Worm (Caenorhabditis elegans) whole organism, L4 larva: ENCODE data around the gene nifk-1.
A peak's percentile ranks its signal among the peaks of the same experiment; 100 is the strongest.

Experiments
- D1046.2 ChIP-seq: fragments of 200-800 bp; sonication (Bioruptor generic); IDR thresholded peaks from 2 replicates; pipeline ENCODE4 v1.3.6; 2022; ENCODE audit warnings: missing genetic modification characterization, missing compliant biosample characterization
- F26F4.8 ChIP-seq: fragments of 200-800 bp; sonication (Bioruptor generic); conservative IDR thresholded peaks from 2 replicates; pipeline ENCODE4 v1.3.6; 2022; ENCODE audit warnings: missing genetic modification characterization, missing compliant biosample characterization
- F44E2.7 ChIP-seq: fragments of 200-800 bp; sonication (Bioruptor generic); IDR thresholded peaks from 2 replicates; pipeline ENCODE4 v2.1.2; 2022; ENCODE audit warnings: missing genetic modification characterization, missing compliant biosample characterization
- F49E8.2 ChIP-seq: sonication (generic microtip); optimal IDR thresholded peaks from 2 replicates; lab custom pipeline; 2016; ENCODE audit warnings: missing compliant biosample characterization, mild to moderate bottlenecking, missing genetic modification characterization, borderline replicate concordance
- T20F7.1 ChIP-seq: fragments of 200-800 bp; sonication (Bioruptor generic); optimal IDR thresholded peaks from 2 replicates; lab custom pipeline; 2018; ENCODE audit warnings: mild to moderate bottlenecking, missing genetic modification characterization, missing compliant biosample characterization
- T26A8.4 ChIP-seq: fragments of 200-800 bp; sonication (Bioruptor generic); IDR thresholded peaks from 2 replicates; pipeline ENCODE4 v1.3.6; 2022; ENCODE audit warnings: missing genetic modification characterization, missing compliant biosample characterization
- Y75B8A.6 ChIP-seq: fragments of 200-800 bp; sonication (Bioruptor generic); IDR thresholded peaks from 2 replicates; pipeline ENCODE4 v1.3.6; 2022; ENCODE audit warnings: missing genetic modification reagents, missing genetic modification characterization, missing compliant biosample characterization
- ZK337.2 ChIP-seq: fragments of 200-800 bp; sonication (Bioruptor generic); IDR thresholded peaks from 2 replicates; pipeline ENCODE4 v1.3.6; 2022; ENCODE audit warnings: missing genetic modification reagents, missing genetic modification characterization, missing compliant biosample characterization
- ceh-32 ChIP-seq: sonication (generic microtip); optimal IDR thresholded peaks from 2 replicates; lab custom pipeline; 2016; ENCODE audit warnings: mild to moderate bottlenecking, missing genetic modification characterization, missing compliant biosample characterization; ENCODE audit not compliant: poor library complexity
- ceh-44 ChIP-seq: fragments of 200-800 bp; sonication (Bioruptor generic); IDR thresholded peaks from 2 replicates; pipeline ENCODE4 v1.3.6; 2022; ENCODE audit warnings: missing genetic modification reagents, missing genetic modification characterization, missing compliant biosample characterization
- ceh-62 ChIP-seq: sonication (generic microtip); optimal IDR thresholded peaks from 2 replicates; lab custom pipeline; 2017; ENCODE audit warnings: missing biosample characterization, missing genetic modification characterization
- cey-2 ChIP-seq: sonication (generic microtip); optimal IDR thresholded peaks from 3 replicates; lab custom pipeline; 2017; ENCODE audit warnings: missing genetic modification characterization, mild to moderate bottlenecking, missing compliant biosample characterization, antibody characterized with exemption, borderline replicate concordance; ENCODE audit not compliant: insufficient read depth
- daf-12 ChIP-seq: fragments of 150-350 bp; optimal IDR thresholded peaks from 2 replicates; lab custom pipeline; 2014; ENCODE audit warnings: missing biosample characterization, missing genetic modification reagents, missing genetic modification characterization
- daf-16 ChIP-seq, 3 experiments: sonication (generic microtip); optimal IDR thresholded peaks; 2 replicates each; lab custom pipeline; 2016 to 2017; ENCODE audit warnings: missing genetic modification characterization in 3 of 3, missing genetic modification reagents in 3 of 3, mild to moderate bottlenecking in 2 of 3, missing compliant biosample characterization in 2 of 3, missing biosample characterization in 1 of 3, moderate library complexity in 1 of 3
- daf-8 ChIP-seq: fragments of 200-800 bp; sonication (Bioruptor generic); IDR thresholded peaks from 2 replicates; pipeline ENCODE4 v1.3.6; 2022; ENCODE audit warnings: missing genetic modification characterization, missing compliant biosample characterization
- dmd-9 ChIP-seq: fragments of 200-800 bp; sonication (Bioruptor generic); IDR thresholded peaks from 2 replicates; pipeline ENCODE4 v1.3.6; 2022; ENCODE audit warnings: missing genetic modification reagents, missing genetic modification characterization, missing compliant biosample characterization
- dpl-1 ChIP-seq: fragments of 150-350 bp; optimal IDR thresholded peaks from 2 replicates; lab custom pipeline; 2014; ENCODE audit warnings: missing biosample characterization, missing genetic modification reagents, missing genetic modification characterization
- egl-27 ChIP-seq: sonication (generic microtip); optimal IDR thresholded peaks from 3 replicates; lab custom pipeline; 2017; ENCODE audit warnings: missing biosample characterization, missing genetic modification reagents, missing genetic modification characterization
- gei-8 ChIP-seq: fragments of 200-800 bp; sonication (Bioruptor generic); optimal IDR thresholded peaks from 2 replicates; lab custom pipeline; 2018; ENCODE audit warnings: mild to moderate bottlenecking, missing genetic modification characterization, missing compliant biosample characterization
- hif-1 ChIP-seq, 2 experiments: sonication (generic microtip); optimal IDR thresholded peaks; 2 replicates each; lab custom pipeline; 2016 to 2017; ENCODE audit warnings: missing compliant biosample characterization in 2 of 2, missing genetic modification characterization in 2 of 2, missing genetic modification reagents in 2 of 2, missing genotype in 2 of 2, mild to moderate bottlenecking in 1 of 2
- hlh-11 ChIP-seq: fragments of 200-800 bp; sonication (Bioruptor generic); optimal IDR thresholded peaks from 2 replicates; lab custom pipeline; 2018; ENCODE audit warnings: mild to moderate bottlenecking, missing genetic modification characterization, missing compliant biosample characterization
- hlh-30 ChIP-seq: sonication (generic microtip); optimal IDR thresholded peaks from 2 replicates; lab custom pipeline; 2017; ENCODE audit warnings: antibody characterized with exemption, mild to moderate bottlenecking, missing genetic modification characterization, missing compliant biosample characterization; ENCODE audit not compliant: insufficient read depth
- hmg-1.1 ChIP-seq: fragments of 200-800 bp; sonication (Bioruptor generic); IDR thresholded peaks from 2 replicates; pipeline ENCODE4 v1.3.6; 2022; ENCODE audit warnings: missing genetic modification reagents, missing genetic modification characterization, missing compliant biosample characterization
- jun-1 ChIP-seq: fragments of 150-350 bp; optimal IDR thresholded peaks from 2 replicates; lab custom pipeline; 2014; ENCODE audit warnings: missing biosample characterization, missing genetic modification reagents, missing genetic modification characterization
- lim-7 ChIP-seq: fragments of 200-800 bp; sonication (Bioruptor generic); IDR thresholded peaks from 2 replicates; pipeline ENCODE4 v1.3.6; 2022; ENCODE audit warnings: missing genetic modification characterization, missing compliant biosample characterization
- lin-1 ChIP-seq: fragments of 200-800 bp; sonication (Bioruptor generic); IDR thresholded peaks from 2 replicates; pipeline ENCODE4 v1.3.6; 2022; ENCODE audit warnings: missing genetic modification reagents, missing genetic modification characterization, missing compliant biosample characterization
- lin-15B ChIP-seq: fragments of 150-350 bp; sonication (generic microtip); optimal IDR thresholded peaks from 3 replicates; lab custom pipeline; 2014; ENCODE audit warnings: missing biosample characterization, missing genetic modification characterization
- madf-5 ChIP-seq, 2 experiments: fragments of 200-800 bp; sonication (Bioruptor generic); IDR thresholded peaks; 2 replicates each; pipeline ENCODE4 v1.3.6; 2022; ENCODE audit warnings: missing compliant biosample characterization in 2 of 2, missing genetic modification characterization in 2 of 2
- mdl-1 ChIP-seq, 2 experiments: fragments of 150-350 bp in 1 of 2; sonication (generic microtip) in 1 of 2; optimal IDR thresholded peaks; 2 replicates each; lab custom pipeline; 2014 to 2017; ENCODE audit warnings: missing biosample characterization in 2 of 2, missing genetic modification characterization in 2 of 2
- mes-2 ChIP-seq: sonication (generic microtip); optimal IDR thresholded peaks from 2 replicates; lab custom pipeline; 2016; ENCODE audit warnings: missing genotype, mild to moderate bottlenecking, missing genetic modification characterization, missing compliant biosample characterization; ENCODE audit not compliant: poor library complexity, severe bottlenecking
- nhr-25 ChIP-seq: sonication (generic microtip); optimal IDR thresholded peaks from 2 replicates; lab custom pipeline; 2017; ENCODE audit warnings: missing genetic modification characterization, mild to moderate bottlenecking, missing compliant biosample characterization, antibody characterized with exemption, moderate library complexity, borderline replicate concordance; ENCODE audit not compliant: insufficient read depth
- nhr-41 ChIP-seq: fragments of 200-800 bp; sonication (Bioruptor generic); IDR thresholded peaks from 2 replicates; pipeline ENCODE4 v1.3.6; 2022; ENCODE audit warnings: missing genetic modification reagents, missing genetic modification characterization, missing compliant biosample characterization
- nhr-42 ChIP-seq: fragments of 200-800 bp; sonication (Bioruptor generic); IDR thresholded peaks from 2 replicates; pipeline ENCODE4 v1.3.6; 2022; ENCODE audit warnings: missing genetic modification characterization, missing compliant biosample characterization
- nhr-48 ChIP-seq: sonication (generic microtip); optimal IDR thresholded peaks from 2 replicates; lab custom pipeline; 2016; ENCODE audit warnings: mild to moderate bottlenecking, missing genetic modification characterization, missing compliant biosample characterization
- nhr-6 ChIP-seq: fragments of 150-350 bp; optimal IDR thresholded peaks from 2 replicates; lab custom pipeline; 2014; ENCODE audit warnings: missing biosample characterization, missing genetic modification characterization
- nhr-76 ChIP-seq: fragments of 150-350 bp; optimal IDR thresholded peaks from 2 replicates; lab custom pipeline; 2014; ENCODE audit warnings: missing biosample characterization, missing genetic modification characterization
- nhr-77 ChIP-seq: fragments of 150-350 bp; optimal IDR thresholded peaks from 2 replicates; lab custom pipeline; 2014; ENCODE audit warnings: missing biosample characterization, missing genetic modification characterization
- saeg-2 ChIP-seq: fragments of 200-800 bp; sonication (Bioruptor generic); IDR thresholded peaks from 2 replicates; pipeline ENCODE4 v1.3.6; 2022; ENCODE audit warnings: missing genetic modification reagents, missing genetic modification characterization, missing compliant biosample characterization
- snpc-1.2 ChIP-seq: fragments of 200-800 bp; sonication (Bioruptor generic); IDR thresholded peaks from 2 replicates; pipeline ENCODE4 v1.3.6; 2022; ENCODE audit warnings: missing genetic modification reagents, missing genetic modification characterization, missing compliant biosample characterization
- snpc-4 ChIP-seq: fragments of 150-350 bp; optimal IDR thresholded peaks from 2 replicates; lab custom pipeline; 2014; ENCODE audit warnings: missing biosample characterization, missing genetic modification characterization
- spr-3 ChIP-seq: fragments of 200-800 bp; sonication (Bioruptor generic); optimal IDR thresholded peaks from 2 replicates; lab custom pipeline; 2018; ENCODE audit warnings: mild to moderate bottlenecking, missing genetic modification characterization, missing compliant biosample characterization
- tag-97 ChIP-seq: fragments of 200-800 bp; sonication (Bioruptor generic); IDR thresholded peaks from 2 replicates; pipeline ENCODE4 v1.3.6; 2022; ENCODE audit warnings: missing genetic modification characterization, missing compliant biosample characterization
- unc-62 ChIP-seq, 3 experiments: fragments of 150-350 bp in 1 of 3; sonication (generic microtip); optimal IDR thresholded peaks in 2 of 3; peaks in 1 of 3; 1 replicate in 1 of 3; 2 replicates in 2 of 3; lab custom pipeline; 2014 to 2017; ENCODE audit warnings: missing biosample characterization in 3 of 3, missing genetic modification characterization in 3 of 3, missing genetic modification reagents in 3 of 3, missing genotype in 1 of 3
- zag-1 ChIP-seq: fragments of 150-350 bp; optimal IDR thresholded peaks from 2 replicates; lab custom pipeline; 2014; ENCODE audit warnings: missing biosample characterization, missing genetic modification characterization
- zfp-2 ChIP-seq: sonication (generic microtip); optimal IDR thresholded peaks from 2 replicates; lab custom pipeline; 2016; ENCODE audit warnings: mild to moderate bottlenecking, missing genetic modification characterization, missing compliant biosample characterization
- zfp-3 ChIP-seq: fragments of 200-800 bp; sonication (Bioruptor generic); conservative IDR thresholded peaks from 2 replicates; pipeline ENCODE4 v1.3.6; 2022; ENCODE audit warnings: missing genetic modification reagents, missing genetic modification characterization, missing compliant biosample characterization
- zip-11 ChIP-seq: fragments of 200-800 bp; sonication (Bioruptor generic); IDR thresholded peaks from 2 replicates; pipeline ENCODE4 v1.3.6; 2022; ENCODE audit warnings: missing genetic modification characterization, missing compliant biosample characterization
- ztf-11 ChIP-seq: fragments of 150-350 bp; optimal IDR thresholded peaks from 2 replicates; lab custom pipeline; 2014; ENCODE audit warnings: missing biosample characterization, missing genetic modification characterization
- ztf-7 ChIP-seq: fragments of 150-350 bp; optimal IDR thresholded peaks from 2 replicates; lab custom pipeline; 2014; ENCODE audit warnings: missing biosample characterization, missing genetic modification characterization

Gene nifk-1

ce11 chrIII:4720620-4721227 lies 27.6 kb upstream of the nifk-1 start, which contains the start of gene emb-5:
emb-5 (minus strand) TSS chrIII:4720670.
- TF ChIP-seq mes-2 (peak; percentile 74), T26A8.4 (0 out of 2 replicates have a peak, but pooled peaks have one; percentile 28), saeg-2 (GFP tag; lab: Robert Waterston, UW) (no peak), daf-8 (GFP tag; lab: Robert Waterston, UW) (no peak), F44E2.7 (GFP tag; lab: Robert Waterston, UW) (no peak), daf-16 (GFP tag; optimal IDR thresholded peaks at IDR 0.05; lab: Kevin White, UChicago) (no peak), daf-16 (tag; optimal IDR thresholded peaks at IDR 0.05; lab: Kevin White, UChicago) (peak; percentile 10), dmd-9 (GFP tag; lab: Robert Waterston, UW) (no peak), F49E8.2 (tag; lab: Kevin White, UChicago) (no peak), jun-1 (tag; lab: Kevin White, UChicago) (no peak), zip-11 (GFP tag; lab: Robert Waterston, UW) (no peak), hlh-30 (tag; lab: Kevin White, UChicago) (no peak), unc-62 (GFP tag; optimal IDR thresholded peaks at IDR 0.05 in 1 of 2; lab: Kevin White, UChicago) (peak in 1 of 2 experiments; percentile 5), unc-62 (tag; optimal IDR thresholded peaks at IDR 0.05; lab: Kevin White, UChicago) (no peak), ceh-44 (GFP tag; lab: Robert Waterston, UW) (no peak), ZK337.2 (GFP tag; lab: Robert Waterston, UW) (no peak), nhr-25 (tag; lab: Kevin White, UChicago) (no peak), lin-1 (GFP tag; lab: Robert Waterston, UW) (no peak), daf-12 (no peak), ceh-62 (tag; lab: Kevin White, UChicago) (no peak), zfp-3 (GFP tag; lab: Robert Waterston, UW) (no peak), Y75B8A.6 (GFP tag; lab: Robert Waterston, UW) (no peak), ztf-11 (no peak), snpc-1.2 (GFP tag; lab: Robert Waterston, UW) (no peak), mdl-1 (tag; optimal IDR thresholded peaks at IDR 0.05; lab: Kevin White, UChicago) (no peak), hif-1 (tag; optimal IDR thresholded peaks at IDR 0.05; lab: Kevin White, UChicago) (no peak), nhr-6 (peak; percentile 21), hmg-1.1 (GFP tag; lab: Robert Waterston, UW) (no peak; the same call in none of the 2 replicates), lin-15B (tag; lab: Kevin White, UChicago) (no peak), nhr-41 (no peak), ztf-7 (no peak), ceh-32 (tag; lab: Kevin White, UChicago) (no peak), nhr-77 (tag; lab: Kevin White, UChicago) (no peak), nhr-76 (tag; lab: Kevin White, UChicago) (no peak), D1046.2 (GFP tag; lab: Robert Waterston, UW) (no peak), hlh-11 (tag; lab: Kevin White, UChicago) (no peak), F26F4.8 (no peak), T20F7.1 (GFP tag; lab: Kevin White, UChicago) (no peak), cey-2 (no peak), zag-1 (tag; lab: Kevin White, UChicago) (no peak), lim-7 (GFP tag; lab: Robert Waterston, UW) (no peak), dpl-1 (peak; percentile 92), gei-8 (GFP tag; lab: Kevin White, UChicago) (no peak), zfp-2 (tag; lab: Kevin White, UChicago) (no peak), spr-3 (no peak), nhr-42 (GFP tag; lab: Robert Waterston, UW) (no peak), egl-27 (no peak), nhr-48 (tag; lab: Kevin White, UChicago) (no peak), madf-5 (GFP tag; IDR thresholded peaks at IDR 0.05; lab: Robert Waterston, UW) (no peak), snpc-4 (tag; lab: Kevin White, UChicago) (no peak), tag-97 (GFP tag; lab: Robert Waterston, UW) (no peak)
